Fruit fly (Drosophila melanogaster) S2 (cell line): ENCODE results near the gene CG12268.
A peak's percentile ranks its signal among the peaks of the same experiment; 100 is the strongest.

Experiments used
- CG8478 ChIP-seq: fragments of >200 bp; optimal IDR thresholded peaks from 2 replicates; lab custom pipeline; 2018
- CTCF ChIP-seq, 2 experiments: fragments of >200 bp; optimal IDR thresholded peaks; 2 replicates each; lab custom pipeline; 2018

Gene CG12268

DNA sequence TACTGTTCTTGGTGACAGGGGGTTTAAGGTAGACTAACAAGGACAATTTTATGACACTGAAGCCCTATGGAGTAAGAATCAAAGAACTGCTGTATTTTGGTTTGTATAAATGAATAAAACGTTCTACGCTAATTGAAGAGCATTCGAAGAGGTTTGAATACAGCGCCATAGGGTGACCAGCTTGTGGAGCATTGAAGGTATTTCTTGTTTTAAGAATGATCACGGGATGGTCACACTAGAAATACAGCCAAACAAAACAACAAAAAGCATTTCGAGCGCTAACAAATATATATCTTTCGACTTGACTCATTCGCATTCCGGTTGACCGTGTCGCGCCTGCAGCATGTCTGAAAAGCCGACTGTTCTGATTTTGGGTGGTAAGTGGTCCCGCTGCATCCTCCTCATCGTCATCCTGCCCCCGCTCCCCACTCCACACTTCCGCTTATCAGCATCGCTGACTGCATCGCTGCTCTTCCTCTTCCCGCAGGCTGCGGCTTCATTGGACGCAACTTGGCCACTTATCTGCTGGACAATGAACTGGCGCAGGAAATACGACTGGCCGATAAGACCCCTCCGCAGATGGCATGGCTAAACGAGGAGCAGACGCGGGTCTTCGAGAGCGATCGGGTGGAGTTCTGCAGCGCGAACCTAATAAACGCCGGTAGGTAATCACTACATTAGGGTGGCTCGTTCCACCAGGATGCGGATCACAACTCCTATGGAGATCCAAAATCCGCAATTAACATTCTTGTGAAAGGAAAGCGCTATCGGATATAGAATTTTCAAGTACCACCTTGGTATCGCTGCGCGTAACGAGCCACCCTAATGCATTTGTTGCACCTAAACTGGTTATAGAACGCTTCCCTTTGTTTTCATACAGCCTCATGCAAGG lies 14.3 kb downstream of the CG12268 start, which contains the start of gene CG5854:
TSS of gene CG5854 (plus strand) at position 229 of the 892 bp plus-strand sequence.
- TF ChIP-seq CTCF (optimal IDR thresholded peaks at IDR 0.05; lab: Kevin White, UChicago) (no peak), CG8478 (no peak)

DNA sequence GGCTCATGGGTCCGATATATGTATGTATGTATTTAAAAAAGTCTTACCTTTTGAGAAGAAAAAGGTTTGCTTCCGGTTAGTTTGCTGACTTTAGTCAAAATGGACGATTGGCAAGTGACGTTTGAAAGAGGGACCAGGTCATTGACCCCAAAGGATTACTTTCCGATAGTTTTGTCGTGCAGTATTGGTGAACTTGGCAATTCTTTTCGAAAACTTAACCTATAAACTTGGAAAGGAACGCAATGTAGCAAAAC lies 14.9 kb downstream of the CG12268 start, which contains the start of gene RpS19b:
TSS of gene RpS19b (minus strand) at position 101 of the 254 bp plus-strand sequence.
- TF ChIP-seq CG8478 (no peak), CTCF (optimal IDR thresholded peaks at IDR 0.05; lab: Kevin White, UChicago) (no peak)

DNA sequence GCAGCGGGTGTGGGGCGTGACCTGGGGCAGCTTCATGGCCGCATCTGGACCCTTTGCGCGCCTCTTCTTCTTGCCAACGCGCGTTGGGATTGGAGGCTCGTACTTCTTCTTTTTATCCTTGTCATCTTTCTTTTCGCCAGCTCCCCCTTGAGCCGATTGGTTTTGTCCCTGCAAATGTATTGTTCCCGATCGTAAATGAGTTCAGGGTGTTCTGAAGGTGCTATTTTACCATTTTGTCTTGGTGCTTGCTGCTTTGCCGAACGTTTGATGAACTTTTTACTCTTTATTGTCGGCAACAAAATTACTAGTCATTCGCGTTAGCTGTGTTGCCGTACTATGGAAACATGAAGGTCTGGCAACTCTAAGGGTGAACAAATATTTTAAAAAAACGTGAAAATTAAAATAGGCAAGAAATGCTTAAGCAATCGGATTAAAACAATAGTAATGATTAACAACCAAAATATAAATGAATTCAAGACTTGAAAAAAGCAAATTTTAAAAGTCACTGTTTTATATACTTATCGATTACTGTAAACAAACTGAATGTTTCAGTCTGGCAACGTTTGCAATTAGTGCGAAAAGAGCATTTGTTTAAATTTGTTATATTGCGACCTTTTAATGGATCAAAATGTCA lies 17.0 kb downstream of the CG12268 start, which contains the start of the genes Rpt2 and CG13599:
TSS of gene Rpt2 (minus strand) at position 464 of the 634 bp plus-strand sequence.
TSS of gene CG13599 (plus strand) at position 545 of the 634 bp plus-strand sequence.
- TF ChIP-seq CG8478: no peak
- TF ChIP-seq CTCF (optimal IDR thresholded peaks at IDR 0.05; lab: Kevin White, UChicago): no peak

DNA sequence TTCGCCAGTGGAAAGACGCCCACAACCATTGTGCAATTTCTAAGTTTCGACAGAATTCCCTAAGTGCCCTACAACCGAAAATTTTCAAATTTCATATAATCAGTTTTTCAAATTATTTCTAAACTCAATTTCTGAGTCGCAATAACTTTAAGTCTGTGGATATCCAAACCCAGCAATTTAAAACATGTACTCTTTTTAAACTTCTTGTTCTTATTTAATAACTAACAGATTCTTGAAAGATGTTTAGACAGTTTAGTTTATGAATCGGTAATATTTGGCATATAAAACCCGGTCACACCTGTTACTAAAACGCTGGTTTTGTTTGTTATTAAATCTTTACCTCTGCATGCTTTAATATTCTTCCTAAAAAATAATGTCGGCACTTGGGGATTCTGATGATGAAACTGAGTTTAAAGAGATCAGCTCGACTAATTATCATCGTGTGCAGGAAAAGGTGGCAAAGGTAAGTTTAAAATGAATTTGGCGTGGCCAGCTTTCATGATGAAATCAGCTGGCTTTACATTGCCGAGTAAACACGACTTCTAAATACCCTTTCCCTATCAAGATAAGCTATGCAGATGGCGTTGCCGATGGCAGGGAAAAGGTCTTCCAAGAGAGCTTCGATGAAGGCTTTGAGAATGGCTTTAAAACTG lies 19.1 kb downstream of the CG12268 start, which contains the start of the genes CG43998, CG43999 and CG31142:
TSS of gene CG43998 (minus strand) at position 51 of the 653 bp plus-strand sequence.
TSS of gene CG43999 (minus strand) at position 51 of the 653 bp plus-strand sequence.
TSS of gene CG31142 (plus strand) at position 294 of the 653 bp plus-strand sequence.
- no peak for TF ChIP-seq CTCF (optimal IDR thresholded peaks at IDR 0.05; lab: Kevin White, UChicago)
- no peak for TF ChIP-seq CG8478

DNA sequence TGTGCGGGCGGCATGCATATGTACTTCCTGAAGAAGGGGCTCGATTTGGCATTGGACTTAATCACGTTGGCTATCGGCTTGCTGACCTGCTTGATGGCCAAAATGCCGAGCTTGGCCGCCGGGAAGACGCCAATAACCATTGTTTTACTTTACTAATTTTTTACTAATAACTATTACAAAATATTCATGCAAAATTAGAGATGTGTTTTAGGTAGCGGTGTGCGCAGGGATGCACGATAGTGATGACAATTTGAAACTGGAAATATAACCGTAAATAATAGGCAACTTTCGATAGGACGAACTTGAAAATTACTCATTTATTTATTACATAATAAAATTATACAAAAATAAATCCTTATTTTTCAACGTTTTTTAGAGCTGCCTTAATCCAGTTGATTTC lies 20.8 kb downstream of the CG12268 start, which contains the start of gene CG13601:
TSS of gene CG13601 (minus strand) at position 206 of the 400 bp plus-strand sequence.
- TF ChIP-seq CG8478 (no peak), CTCF (optimal IDR thresholded peaks at IDR 0.05; lab: Kevin White, UChicago) (no peak)

DNA sequence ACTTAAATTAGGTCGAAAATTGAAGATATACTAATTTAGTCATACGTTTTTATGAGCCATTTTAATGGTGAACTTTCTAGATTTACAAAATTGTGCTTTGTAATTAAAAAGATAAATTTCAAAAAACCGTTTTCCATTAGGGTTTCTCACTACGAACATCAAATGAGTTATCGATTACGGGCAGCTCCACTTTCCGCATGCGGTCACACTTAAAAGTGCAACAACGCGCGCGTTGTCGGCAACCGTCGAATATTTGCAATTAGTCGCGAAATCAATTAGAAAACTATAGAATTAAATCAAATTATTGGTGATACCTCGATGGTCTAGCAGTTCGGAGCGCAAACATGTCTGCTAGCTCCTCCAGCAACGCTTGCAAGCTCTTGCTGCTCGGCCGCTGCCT lies 24.0 kb downstream of the CG12268 start, which contains the start of gene Ndc1:
TSS of gene Ndc1 (plus strand) at position 200 of the 400 bp plus-strand sequence.
- TF ChIP-seq CG8478 (no peak), CTCF (optimal IDR thresholded peaks at IDR 0.05; lab: Kevin White, UChicago) (no peak)

DNA sequence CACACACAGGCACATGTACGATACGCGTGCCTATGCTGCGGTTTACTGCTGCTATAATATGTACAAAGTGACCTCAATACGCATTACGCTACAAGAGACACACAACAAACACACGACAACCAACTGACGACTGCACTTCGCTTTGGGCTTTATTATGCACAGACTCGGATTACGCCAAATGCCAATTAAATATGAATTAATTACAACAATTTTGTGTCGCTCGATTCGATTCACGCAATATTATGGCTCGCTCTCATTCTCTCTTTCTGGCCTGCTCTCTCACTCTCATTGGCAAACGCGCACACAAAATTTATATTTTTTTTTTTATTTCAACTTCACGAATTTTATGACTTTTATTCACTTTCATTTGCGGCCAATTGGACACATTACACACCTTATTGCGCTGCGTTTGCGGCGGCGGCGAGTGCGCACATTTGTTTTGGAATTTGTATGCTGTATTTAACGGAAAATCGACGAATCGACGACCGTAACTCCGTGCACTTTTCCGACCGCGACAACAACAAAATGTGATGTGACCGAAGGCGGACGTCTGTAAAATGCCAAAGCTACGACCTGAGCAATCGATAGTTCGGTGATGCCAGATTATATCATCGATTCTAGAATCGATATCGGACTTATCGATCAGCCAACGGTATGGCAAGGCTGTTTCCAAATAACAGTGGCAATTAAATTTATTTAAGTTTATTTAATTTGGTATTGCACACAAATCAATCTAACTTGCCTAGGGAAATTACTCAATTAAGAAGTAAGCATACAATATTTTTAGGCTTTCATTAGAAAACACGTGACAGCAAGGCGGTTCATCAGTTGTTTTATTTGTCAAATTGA lies 25.5 kb downstream of the CG12268 start, which contains the start of the genes sba and CG31141:
TSS of gene sba (minus strand) at position 472 of the 849 bp plus-strand sequence.
TSS of gene CG31141 (plus strand) at position 799 of the 849 bp plus-strand sequence.
- TF ChIP-seq CG8478 (no peak), CTCF (optimal IDR thresholded peaks at IDR 0.05; lab: Kevin White, UChicago) (peak; percentile 9 to 50)

DNA sequence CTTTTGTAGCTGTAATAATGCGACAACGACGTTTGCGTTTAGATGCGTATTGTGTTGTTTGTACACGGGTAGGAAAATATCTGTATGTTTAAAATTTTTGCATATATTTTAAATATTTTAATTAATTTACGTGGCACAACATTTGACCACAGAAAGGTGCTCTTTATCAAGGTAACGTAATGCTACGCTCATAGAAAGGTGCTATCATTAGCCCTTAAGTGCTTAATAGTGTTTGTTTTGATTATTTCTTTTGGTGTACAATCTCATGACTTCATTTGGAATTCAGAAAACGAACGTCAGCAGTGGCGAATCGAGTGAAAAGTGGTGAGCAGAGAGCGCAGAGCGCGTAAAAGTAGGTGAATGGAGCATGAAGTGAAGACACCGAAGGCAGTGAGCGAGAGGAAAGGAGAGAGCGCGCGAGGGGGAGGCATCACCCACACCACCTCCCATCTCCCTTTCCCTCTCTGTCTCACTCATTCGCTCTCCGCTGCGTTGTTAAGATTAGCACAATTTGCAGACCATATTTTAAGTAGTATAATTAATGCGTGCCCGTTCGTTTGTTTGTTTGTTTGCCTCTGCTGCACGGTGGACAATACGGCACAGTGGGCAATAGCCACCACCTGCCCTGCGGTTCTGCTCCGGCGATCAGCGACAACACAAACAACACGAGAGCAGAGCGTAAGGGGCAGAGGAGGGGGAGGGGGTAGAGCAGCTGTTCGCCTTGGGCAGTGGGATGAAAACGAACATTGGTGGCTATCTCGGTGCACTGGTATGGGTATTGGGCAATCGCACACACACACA lies 26.3 kb downstream of the CG12268 start:
- TF ChIP-seq CG8478 (no peak), CTCF (optimal IDR thresholded peaks at IDR 0.05; lab: Kevin White, UChicago) (no peak)

DNA sequence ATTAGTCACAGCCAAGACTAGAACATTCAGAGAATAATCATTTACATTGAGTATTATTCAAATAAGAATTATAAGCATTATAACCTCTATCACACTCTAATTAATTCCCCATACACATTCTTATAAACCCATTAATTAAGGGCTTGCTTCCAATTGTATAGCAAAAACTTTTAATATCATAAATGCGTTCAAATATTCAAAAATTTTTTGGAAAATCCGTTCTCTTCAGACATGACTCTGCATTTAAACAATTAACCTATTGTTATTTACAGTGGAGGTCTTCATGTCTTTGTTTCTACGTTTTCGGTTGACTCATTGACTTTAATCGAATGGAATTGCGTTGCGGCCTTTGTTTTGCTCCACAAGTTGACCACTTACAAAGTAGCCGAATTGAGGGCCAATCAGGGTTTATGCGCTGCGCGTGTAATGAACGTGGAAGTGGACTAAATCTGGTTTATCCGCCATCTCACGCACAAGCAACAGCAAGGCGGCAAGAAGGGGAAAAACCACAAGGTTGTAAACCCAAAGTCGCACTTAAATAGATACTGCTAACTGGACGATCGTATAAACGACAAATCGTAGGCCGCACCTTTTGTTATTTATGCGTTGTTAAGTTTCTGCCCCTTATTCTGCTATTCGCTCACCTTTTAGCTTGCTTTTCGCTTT lies 27.2 kb downstream of the CG12268 start:
- TF ChIP-seq CG8478 (no peak), CTCF (optimal IDR thresholded peaks at IDR 0.05; lab: Kevin White, UChicago) (no peak)

DNA sequence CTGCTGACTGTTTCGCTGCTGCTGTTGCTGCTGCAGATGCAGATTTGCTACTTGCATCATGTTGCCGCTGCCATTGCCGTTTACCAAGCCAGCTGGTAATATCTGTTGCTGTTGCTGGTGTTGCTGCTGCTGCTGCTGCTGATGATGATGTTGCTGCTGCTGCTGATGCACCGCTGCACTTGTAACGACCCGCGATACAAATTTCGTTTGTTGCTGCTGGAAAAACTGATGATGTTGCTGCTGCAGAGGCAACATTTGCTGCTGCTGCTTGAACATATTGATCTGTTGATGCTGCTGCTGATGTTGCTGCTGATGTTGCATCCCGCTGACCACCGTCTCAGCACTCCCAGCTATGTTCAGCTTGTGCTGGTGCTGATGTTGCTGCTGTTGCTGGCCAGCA lies 27.8 kb downstream of the CG12268 start:
- TF ChIP-seq CTCF (optimal IDR thresholded peaks at IDR 0.05; lab: Kevin White, UChicago) (no peak), CG8478 (no peak)

DNA sequence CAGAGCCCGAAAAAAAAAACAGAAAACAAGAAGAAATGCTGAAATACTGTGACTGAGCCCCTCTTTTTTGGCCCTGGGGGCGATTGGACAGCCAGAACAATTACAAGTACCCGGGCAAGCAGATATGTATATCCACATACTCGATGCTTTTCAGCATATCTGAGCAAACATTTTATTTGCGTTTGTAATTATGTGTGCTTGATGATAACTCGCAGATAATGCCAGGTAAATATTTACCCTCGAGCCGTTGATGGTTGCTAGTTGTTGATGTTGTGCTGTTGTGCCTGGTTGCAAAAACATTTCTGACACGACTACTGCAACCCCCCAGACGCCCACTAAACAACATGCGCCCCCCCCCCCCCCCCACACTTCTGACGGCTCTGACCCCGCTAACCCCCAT lies 28.9 kb downstream of the CG12268 start:
- TF ChIP-seq CG8478 (no peak), CTCF (optimal IDR thresholded peaks at IDR 0.05; lab: Kevin White, UChicago) (no peak)

DNA sequence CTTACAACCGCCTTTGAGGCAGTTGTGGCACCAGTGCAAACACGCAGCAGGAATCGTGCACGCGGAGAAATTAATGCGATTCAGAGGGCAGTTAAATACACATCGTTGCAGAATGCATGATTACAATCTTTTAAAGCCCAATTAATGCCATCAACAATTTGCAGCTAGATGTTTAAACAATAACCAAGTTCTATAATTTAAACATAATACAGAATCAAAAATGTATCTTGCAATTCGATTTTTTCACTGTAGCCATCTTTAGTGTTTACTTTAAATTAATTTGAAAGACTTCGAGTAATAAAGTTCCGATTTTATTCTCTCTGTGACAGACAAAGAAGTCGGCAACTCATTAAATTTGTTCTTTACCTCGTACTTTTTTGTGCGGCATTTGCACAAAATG lies 32.3 kb downstream of the CG12268 start:
- TF ChIP-seq CTCF (optimal IDR thresholded peaks at IDR 0.05; lab: Kevin White, UChicago): no peak
- no peak for TF ChIP-seq CG8478

DNA sequence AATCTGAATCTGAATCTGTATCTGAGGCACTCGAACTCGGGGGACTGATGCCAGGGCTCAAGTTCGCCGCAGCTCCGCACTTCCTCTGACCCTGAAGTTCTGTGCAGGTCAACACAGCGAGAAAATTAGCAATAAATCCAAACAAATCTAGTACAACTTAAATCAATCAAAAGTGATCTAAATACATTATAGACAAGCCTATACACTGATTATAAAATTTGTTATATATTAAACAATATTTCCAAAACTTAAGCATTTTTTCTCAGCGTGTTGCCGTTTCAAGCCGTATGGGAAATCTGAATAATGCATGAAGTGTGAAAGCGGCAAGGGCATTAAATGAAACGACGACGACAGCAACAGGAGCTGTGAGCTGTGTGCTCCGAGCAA lies 33.2 kb downstream of the CG12268 start:
- TF ChIP-seq CTCF (optimal IDR thresholded peaks at IDR 0.05; lab: Kevin White, UChicago): no peak
- TF ChIP-seq CG8478: no peak
